Worm (Caenorhabditis elegans) whole organism, mixed stage, embryonic: ENCODE results near the gene scrm-8.

ENCODE experiments used
- M03D4.4 ChIP-seq: sonication (generic microtip); optimal IDR thresholded peaks from 2 replicates; lab custom pipeline; 2017; ENCODE audit warnings: mild to moderate bottlenecking, missing genetic modification characterization, missing compliant biosample characterization
- ceh-39 ChIP-seq: fragments of 150-350 bp; optimal IDR thresholded peaks from 2 replicates; lab custom pipeline; 2014; ENCODE audit warnings: missing biosample characterization, missing genetic modification characterization
- ceh-43 ChIP-seq: fragments of 200-800 bp; sonication (Bioruptor generic); optimal IDR thresholded peaks from 2 replicates; lab custom pipeline; 2018; ENCODE audit warnings: mild to moderate bottlenecking, missing genetic modification characterization, moderate library complexity, missing compliant biosample characterization
- ces-1 ChIP-seq: fragments of 150-350 bp; optimal IDR thresholded peaks from 2 replicates; lab custom pipeline; 2014; ENCODE audit warnings: missing biosample characterization, missing genetic modification reagents, missing genetic modification characterization
- cnd-1 ChIP-seq: fragments of 200-800 bp; sonication (Bioruptor generic); optimal IDR thresholded peaks from 2 replicates; lab custom pipeline; 2018; ENCODE audit warnings: mild to moderate bottlenecking, missing genetic modification characterization, missing compliant biosample characterization
- drap-1 ChIP-seq: fragments of 200-800 bp; sonication (Bioruptor generic); optimal IDR thresholded peaks from 3 replicates; lab custom pipeline; 2018; ENCODE audit warnings: mild to moderate bottlenecking, missing genetic modification characterization, missing compliant biosample characterization
- elt-1 ChIP-seq: sonication (generic microtip); optimal IDR thresholded peaks from 2 replicates; lab custom pipeline; 2017; ENCODE audit warnings: missing genetic modification characterization, mild to moderate bottlenecking, missing compliant biosample characterization, antibody characterized with exemption, moderate library complexity, borderline replicate concordance; ENCODE audit not compliant: insufficient read depth
- elt-3 ChIP-seq: fragments of 150-350 bp; optimal IDR thresholded peaks from 2 replicates; lab custom pipeline; 2014; ENCODE audit warnings: missing biosample characterization, missing genetic modification characterization
- ham-2 ChIP-seq: fragments of 200-800 bp; sonication (Bioruptor generic); optimal IDR thresholded peaks from 2 replicates; lab custom pipeline; 2018; ENCODE audit warnings: mild to moderate bottlenecking, missing genetic modification characterization, missing compliant biosample characterization
- lin-13 ChIP-seq: fragments of 150-350 bp; optimal IDR thresholded peaks from 2 replicates; lab custom pipeline; 2014; ENCODE audit warnings: missing biosample characterization, missing genetic modification characterization
- lin-32 ChIP-seq: fragments of 200-800 bp; sonication (Bioruptor generic); optimal IDR thresholded peaks from 2 replicates; lab custom pipeline; 2018; ENCODE audit warnings: mild to moderate bottlenecking, missing genetic modification characterization, missing compliant biosample characterization
- lsy-2 ChIP-seq: fragments of 150-350 bp; optimal IDR thresholded peaks from 2 replicates; lab custom pipeline; 2014; ENCODE audit warnings: missing biosample characterization, missing genetic modification characterization
- mep-1 ChIP-seq: fragments of 150-350 bp; optimal IDR thresholded peaks from 2 replicates; lab custom pipeline; 2017; ENCODE audit warnings: missing biosample characterization, missing genetic modification reagents, missing genetic modification characterization, inconsistent platforms
- mls-2 ChIP-seq: sonication (generic microtip); optimal IDR thresholded peaks from 2 replicates; lab custom pipeline; 2016; ENCODE audit warnings: mild to moderate bottlenecking, missing genetic modification characterization, moderate library complexity, missing compliant biosample characterization
- nhr-12 ChIP-seq: fragments of 150-350 bp; optimal IDR thresholded peaks from 2 replicates; lab custom pipeline; 2014; ENCODE audit warnings: missing biosample characterization, missing genetic modification characterization
- nhr-2 ChIP-seq: fragments of 150-350 bp; optimal IDR thresholded peaks from 2 replicates; lab custom pipeline; 2014; ENCODE audit warnings: missing biosample characterization, missing genetic modification characterization
- nhr-237 ChIP-seq: fragments of 150-350 bp; optimal IDR thresholded peaks from 2 replicates; lab custom pipeline; 2014; ENCODE audit warnings: missing biosample characterization, missing genetic modification characterization
- nhr-28 ChIP-seq: fragments of 150-350 bp; optimal IDR thresholded peaks from 2 replicates; lab custom pipeline; 2014; ENCODE audit warnings: missing biosample characterization, missing genetic modification characterization
- nhr-76 ChIP-seq: sonication (generic microtip); optimal IDR thresholded peaks from 2 replicates; lab custom pipeline; 2017; ENCODE audit warnings: missing biosample characterization, missing genetic modification characterization
- sem-2 ChIP-seq: fragments of 200-800 bp; sonication (Bioruptor generic); optimal IDR thresholded peaks from 2 replicates; lab custom pipeline; 2018; ENCODE audit warnings: mild to moderate bottlenecking, missing genetic modification characterization, missing compliant biosample characterization
- snpc-4 ChIP-seq: fragments of 150-350 bp; optimal IDR thresholded peaks from 2 replicates; lab custom pipeline; 2014; ENCODE audit warnings: missing biosample characterization, missing genetic modification characterization
- sptf-1 ChIP-seq: sonication (generic microtip); optimal IDR thresholded peaks from 2 replicates; lab custom pipeline; 2017; ENCODE audit warnings: mild to moderate bottlenecking, missing genetic modification characterization, moderate library complexity, missing compliant biosample characterization
- tbx-8 ChIP-seq: fragments of 200-800 bp; sonication (Bioruptor generic); optimal IDR thresholded peaks from 2 replicates; lab custom pipeline; 2018; ENCODE audit warnings: mild to moderate bottlenecking, missing genetic modification characterization, moderate library complexity, missing compliant biosample characterization
- unc-39 ChIP-seq: fragments of 150-350 bp; optimal IDR thresholded peaks from 2 replicates; lab custom pipeline; 2014; ENCODE audit warnings: missing biosample characterization, missing genetic modification characterization
- unc-62 ChIP-seq: fragments of 150-350 bp; optimal IDR thresholded peaks from 2 replicates; lab custom pipeline; 2014; ENCODE audit warnings: missing biosample characterization, missing genetic modification reagents, missing genetic modification characterization
- zip-8 ChIP-seq: fragments of 150-350 bp; optimal IDR thresholded peaks from 2 replicates; lab custom pipeline; 2014; ENCODE audit warnings: missing biosample characterization, missing genetic modification characterization
- ztf-11 ChIP-seq: fragments of 150-350 bp; optimal IDR thresholded peaks from 2 replicates; lab custom pipeline; 2014; ENCODE audit warnings: missing biosample characterization, missing genetic modification characterization

Gene scrm-8

ce11 chrIV:4154641-4155040, 9.9 kb upstream of the scrm-8 start, which contains the start of gene K08D10.14:
TSS of gene K08D10.14 (plus strand) at chrIV:4154941.
- TF ChIP-seq unc-62 (GFP tag; lab: Kevin White, UChicago) (no peak), unc-39 (tag; lab: Kevin White, UChicago) (no peak), lsy-2 (tag; lab: Kevin White, UChicago) (no peak), cnd-1 (tag; lab: Kevin White, UChicago) (no peak), ceh-39 (tag; lab: Kevin White, UChicago) (no peak), elt-3 (no peak), nhr-12 (tag; lab: Kevin White, UChicago) (no peak), lin-32 (GFP tag; lab: Kevin White, UChicago) (no peak), nhr-237 (tag; lab: Kevin White, UChicago) (no peak), sptf-1 (tag; lab: Kevin White, UChicago) (no peak)

- TF ChIP-seq nhr-2 (tag; lab: Kevin White, UChicago), result no peak
- TF ChIP-seq ztf-11, result no peak
- no peak for TF ChIP-seq drap-1
- no peak for TF ChIP-seq snpc-4 (tag; lab: Kevin White, UChicago)
- TF ChIP-seq nhr-28 (tag; lab: Kevin White, UChicago), result no peak
- TF ChIP-seq nhr-12 (tag; lab: Kevin White, UChicago), result no peak
- no peak for TF ChIP-seq ces-1 (GFP tag; lab: Kevin White, UChicago)
- no peak for TF ChIP-seq mep-1
- no peak for TF ChIP-seq lin-32 (GFP tag; lab: Kevin White, UChicago)
These were observed 2.4 kb upstream of the scrm-8 start, which contains the start of gene scrm-5 for ce11 chrIV:4162121-4162520. TSS of gene scrm-5 (plus strand) at chrIV:4162421.

- TF ChIP-seq snpc-4 (tag; lab: Kevin White, UChicago), result no peak
- TF ChIP-seq sem-2 (GFP tag; lab: Kevin White, UChicago), result no peak
- TF ChIP-seq ces-1 (GFP tag; lab: Kevin White, UChicago), result no peak
- peak; percentile 100 for TF ChIP-seq zip-8 (tag; lab: Kevin White, UChicago)
- no peak for TF ChIP-seq ham-2 (GFP tag; lab: Kevin White, UChicago)
These were observed 2.8 kb downstream of the scrm-8 start for ce11 chrIV:4167296-4167695.

ce11 chrIV:4171531-4172163, 7.2 kb downstream of the scrm-8 start, which contains the start of the genes K08D10.13 and rnp-2:
TSS of gene K08D10.13 (minus strand) at chrIV:4171581.
TSS of gene rnp-2 (plus strand) at chrIV:4172076.
- TF ChIP-seq sptf-1 (tag; lab: Kevin White, UChicago) (no peak), ztf-11 (no peak), ceh-43 (GFP tag; lab: Kevin White, UChicago) (no peak), nhr-2 (tag; lab: Kevin White, UChicago) (no peak), lin-13 (tag; lab: Kevin White, UChicago) (peak; percentile 4), lsy-2 (tag; lab: Kevin White, UChicago) (peak; percentile 60), mep-1 (peak; percentile 41)

DNA sequence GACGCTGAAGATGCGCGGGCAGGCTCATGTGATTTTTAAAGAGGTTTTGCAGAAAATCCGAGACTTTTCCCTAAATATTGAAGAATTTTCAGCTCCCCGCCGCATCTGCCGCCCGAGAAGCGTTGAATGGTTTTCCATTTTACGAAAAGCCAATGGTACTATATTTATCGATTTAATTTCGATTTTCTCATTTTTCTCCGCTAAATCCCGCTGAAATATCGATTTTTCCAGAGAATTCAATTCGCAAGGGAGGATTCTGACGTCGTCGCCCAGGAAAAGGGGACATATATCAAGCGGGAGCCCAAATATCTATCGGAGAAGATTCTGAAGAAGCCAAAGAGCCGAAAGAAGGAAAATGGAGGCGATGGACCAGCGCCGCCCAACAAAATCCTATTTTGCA, 7.8 kb downstream of the scrm-8 start:
- no peak for TF ChIP-seq ces-1 (GFP tag; lab: Kevin White, UChicago)

DNA sequence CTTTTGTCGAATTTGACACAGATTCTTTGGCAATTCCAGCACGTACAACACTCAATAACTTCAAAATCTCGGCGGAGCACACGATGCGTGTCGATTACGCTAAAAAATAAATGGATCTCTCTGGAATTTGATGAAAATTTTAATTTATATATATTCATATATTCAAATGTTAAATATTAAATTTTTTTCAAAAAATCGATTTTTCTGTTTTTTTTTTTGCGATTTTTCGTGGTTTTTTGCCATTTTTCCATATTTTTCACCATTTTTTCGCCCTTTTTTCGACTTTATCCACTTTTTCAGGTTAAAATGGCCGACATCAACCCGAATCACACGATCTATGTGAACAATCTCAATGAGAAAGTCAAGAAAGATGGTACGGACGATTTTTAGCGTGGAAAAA, 9.3 kb downstream of the scrm-8 start, which contains the start of gene rnp-3:
Gene rnp-3, plus strand, starts transcription at position 301 of the 400 bp plus-strand sequence.
- TF ChIP-seq nhr-76 (tag; lab: Kevin White, UChicago), result no peak
- no peak for TF ChIP-seq sptf-1 (tag; lab: Kevin White, UChicago)
- TF ChIP-seq M03D4.4 (tag; lab: Kevin White, UChicago), result no peak
- no peak for TF ChIP-seq mls-2
- no peak for TF ChIP-seq ceh-43 (GFP tag; lab: Kevin White, UChicago)
- TF ChIP-seq ces-1 (GFP tag; lab: Kevin White, UChicago), result no peak
- no peak for TF ChIP-seq nhr-28 (tag; lab: Kevin White, UChicago)
- TF ChIP-seq tbx-8 (GFP tag; lab: Kevin White, UChicago), result no peak
- TF ChIP-seq elt-1, result no peak
- TF ChIP-seq drap-1, result no peak
- TF ChIP-seq nhr-12 (tag; lab: Kevin White, UChicago), result no peak
- no peak for TF ChIP-seq nhr-237 (tag; lab: Kevin White, UChicago)
